Worm (Caenorhabditis elegans) whole organism, L3 larva: Measurements from ENCODE around the gene twnk-1.

Experiments used
- ceh-16 ChIP-seq: sonication (generic microtip); optimal IDR thresholded peaks from 2 replicates; lab custom pipeline; 2017; ENCODE audit warnings: missing biosample characterization, missing genetic modification characterization
- ceh-28 ChIP-seq: fragments of 150-350 bp; optimal IDR thresholded peaks from 2 replicates; lab custom pipeline; 2014; ENCODE audit warnings: missing biosample characterization, missing genetic modification reagents, missing genetic modification characterization
- ceh-82 ChIP-seq: fragments of 150-350 bp; optimal IDR thresholded peaks from 2 replicates; lab custom pipeline; 2014; ENCODE audit warnings: missing biosample characterization, missing genetic modification characterization
- ceh-9 ChIP-seq: sonication (generic microtip); optimal IDR thresholded peaks from 2 replicates; lab custom pipeline; 2018; ENCODE audit warnings: missing biosample characterization, missing genetic modification characterization
- daf-12 ChIP-seq: fragments of 150-350 bp; optimal IDR thresholded peaks from 2 replicates; lab custom pipeline; 2014; ENCODE audit warnings: missing biosample characterization, missing genetic modification reagents, missing genetic modification characterization
- fos-1 ChIP-seq: fragments of 150-350 bp; optimal IDR thresholded peaks from 2 replicates; lab custom pipeline; 2014; ENCODE audit warnings: missing biosample characterization, missing genetic modification characterization
- hmg-11 ChIP-seq: sonication (generic microtip); optimal IDR thresholded peaks from 2 replicates; lab custom pipeline; 2016; ENCODE audit warnings: missing genetic modification characterization, missing compliant biosample characterization
- lin-15B ChIP-seq: fragments of 150-350 bp; optimal IDR thresholded peaks from 2 replicates; lab custom pipeline; 2014; ENCODE audit warnings: missing biosample characterization, missing genetic modification characterization
- lsy-12 ChIP-seq: sonication (generic microtip); optimal IDR thresholded peaks from 2 replicates; lab custom pipeline; 2016; ENCODE audit warnings: mild to moderate bottlenecking, missing genetic modification characterization, missing compliant biosample characterization
- nhr-11 ChIP-seq: fragments of 150-350 bp; optimal IDR thresholded peaks from 2 replicates; lab custom pipeline; 2014; ENCODE audit warnings: missing biosample characterization, missing genetic modification characterization
- nhr-12 ChIP-seq: fragments of 150-350 bp; optimal IDR thresholded peaks from 2 replicates; lab custom pipeline; 2014; ENCODE audit warnings: missing biosample characterization, missing genetic modification characterization
- nhr-28 ChIP-seq: fragments of 150-350 bp; optimal IDR thresholded peaks from 2 replicates; lab custom pipeline; 2014; ENCODE audit warnings: missing biosample characterization, missing genetic modification characterization
- nhr-77 ChIP-seq: fragments of 150-350 bp; optimal IDR thresholded peaks from 2 replicates; lab custom pipeline; 2014; ENCODE audit warnings: missing biosample characterization, missing genetic modification characterization
- skn-1 ChIP-seq: fragments of 150-350 bp; optimal IDR thresholded peaks from 2 replicates; lab custom pipeline; 2014; ENCODE audit warnings: missing biosample characterization, missing genetic modification characterization
- snpc-4 ChIP-seq: fragments of 150-350 bp; optimal IDR thresholded peaks from 2 replicates; lab custom pipeline; 2014; ENCODE audit warnings: missing biosample characterization, missing genetic modification characterization
- unc-62 ChIP-seq: fragments of 150-350 bp; sonication (generic microtip); optimal IDR thresholded peaks from 4 replicates; lab custom pipeline; 2014; ENCODE audit warnings: missing biosample characterization, missing genetic modification reagents, missing genetic modification characterization

Gene twnk-1

DNA sequence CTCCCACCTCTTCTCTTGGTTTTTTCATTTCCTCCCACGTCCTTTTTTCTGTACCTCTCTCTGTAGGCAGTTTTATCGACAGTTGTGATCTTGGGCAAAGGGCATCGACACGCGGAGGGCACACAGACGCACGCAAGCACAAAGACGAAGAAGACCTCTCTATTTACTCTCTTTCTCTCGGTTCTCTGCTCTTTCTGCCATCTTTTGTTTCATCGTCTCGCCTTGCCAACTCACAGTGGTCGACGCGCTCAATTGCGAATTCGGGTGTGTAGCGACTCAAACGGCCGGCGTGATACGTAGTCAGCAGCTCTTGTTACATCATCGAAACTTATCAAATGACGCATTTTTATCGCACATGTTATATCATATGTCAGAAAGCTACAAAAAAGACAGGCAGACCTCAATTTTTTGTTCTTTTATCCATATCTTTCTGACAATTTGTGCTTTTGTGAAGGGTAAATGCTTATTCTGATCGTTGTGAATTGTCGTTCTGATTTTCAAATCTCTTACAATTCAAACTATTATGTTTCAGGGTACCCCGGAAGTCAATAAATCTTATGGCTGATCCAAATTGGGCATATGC is 50.1 kb downstream of the twnk-1 start, which contains the start of gene puf-9 (continued):
- TF ChIP-seq fos-1 (tag; lab: Kevin White, UChicago) (peak; percentile 98), unc-62 (GFP tag; lab: Kevin White, UChicago) (peak; percentile 96), ceh-16 (tag; lab: Kevin White, UChicago) (peak; percentile 78), ceh-82 (tag; lab: Kevin White, UChicago) (peak; percentile 94), nhr-28 (tag; lab: Kevin White, UChicago) (peak; percentile 87), lsy-12 (tag; lab: Kevin White, UChicago) (peak; percentile 98), lin-15B (peak; percentile 99), hmg-11 (tag; lab: Kevin White, UChicago) (peak; percentile 93), skn-1 (tag; lab: Kevin White, UChicago) (peak; percentile 97), nhr-11 (tag; lab: Kevin White, UChicago) (peak; percentile 97), ceh-28 (peak; percentile 92), daf-12 (tag; lab: Kevin White, UChicago) (peak; percentile 78), nhr-77 (tag; lab: Kevin White, UChicago) (peak; percentile 93), ceh-9 (tag; lab: Kevin White, UChicago) (no peak), snpc-4 (tag; lab: Kevin White, UChicago) (peak; percentile 93), nhr-12 (tag; lab: Kevin White, UChicago) (no peak)
